Fruit fly (Drosophila melanogaster) whole organism, embryonic: Measurements from ENCODE around the gene Ddc.
A peak's percentile ranks its signal among the peaks of the same experiment; 100 is the strongest.

ENCODE experiments used
- Atf-2 ChIP-seq: fragments of 200-800 bp; sonication (Bioruptor generic); optimal IDR thresholded peaks from 2 replicates; lab custom pipeline; 2016; ENCODE audit warnings: missing biosample characterization, missing genetic modification characterization
- Awh ChIP-seq: fragments of 200-800 bp; sonication (Bioruptor generic); IDR thresholded peaks from 2 replicates; pipeline ENCODE4, ENCODE4 v1.3.6; 2022; ENCODE audit warnings: missing biosample characterization, missing genetic modification characterization
- CG12769 ChIP-seq: fragments of 200-800 bp; sonication (Bioruptor generic); optimal IDR thresholded peaks from 2 replicates; lab custom pipeline; 2019; ENCODE audit warnings: missing biosample characterization, mild to moderate bottlenecking, missing genetic modification characterization, moderate library complexity
- CG15479 ChIP-seq: fragments of 200-800 bp; sonication (Bioruptor generic); optimal IDR thresholded peaks from 3 replicates; lab custom pipeline; 2019; ENCODE audit warnings: missing biosample characterization, mild to moderate bottlenecking, missing genetic modification characterization, moderate library complexity
- CG15696 ChIP-seq: fragments of 200-800 bp; sonication (Bioruptor generic); optimal IDR thresholded peaks from 2 replicates; lab custom pipeline; 2019; ENCODE audit warnings: missing biosample characterization, mild to moderate bottlenecking, missing genetic modification characterization, moderate library complexity
- CG2129 ChIP-seq: fragments of 200-800 bp; sonication (Bioruptor generic); IDR thresholded peaks from 2 replicates; pipeline ENCODE4 v1.3.6; 2022; ENCODE audit warnings: missing biosample characterization, missing genetic modification characterization; ENCODE audit not compliant: partially characterized antibody
- CG9437 ChIP-seq: fragments of 200-800 bp; sonication (Bioruptor generic); optimal IDR thresholded peaks from 2 replicates; lab custom pipeline; 2018; ENCODE audit warnings: missing biosample characterization, mild to moderate bottlenecking, missing genetic modification characterization
- Deaf1 ChIP-seq: fragments of 200-800 bp; optimal IDR thresholded peaks from 3 replicates; lab custom pipeline; 2019; ENCODE audit warnings: missing biosample characterization, mild to moderate bottlenecking, missing genetic modification characterization, moderate library complexity
- Ets65A ChIP-seq: fragments of 200-800 bp; sonication (Bioruptor generic); peaks from one replicate; lab custom pipeline; 2016; ENCODE audit warnings: missing biosample characterization, missing genetic modification characterization
- Hey ChIP-seq: fragments of 200-800 bp; sonication (Bioruptor generic); optimal IDR thresholded peaks from 3 replicates; lab custom pipeline; 2018; ENCODE audit warnings: missing biosample characterization, mild to moderate bottlenecking, missing genetic modification characterization
- HmgD ChIP-seq: fragments of 200-800 bp; sonication (Bioruptor generic); optimal IDR thresholded peaks from 3 replicates; lab custom pipeline; 2016; ENCODE audit warnings: missing biosample characterization, missing genetic modification characterization
- Hr39 ChIP-seq: fragments of >200 bp; optimal IDR thresholded peaks from 2 replicates; lab custom pipeline; 2017
- Hsf ChIP-seq: fragments of 200-800 bp; sonication (Bioruptor generic); optimal IDR thresholded peaks from 3 replicates; lab custom pipeline; 2016; ENCODE audit warnings: missing biosample characterization, missing genetic modification characterization
- Kr ChIP-seq: fragments of 200-800 bp; sonication (Bioruptor generic); optimal IDR thresholded peaks from 2 replicates; lab custom pipeline; 2017; ENCODE audit warnings: missing biosample characterization, mild to moderate bottlenecking, missing genetic modification characterization
- Med ChIP-seq: fragments of 200-800 bp; sonication (Bioruptor generic); peaks from one replicate; lab custom pipeline; 2016; ENCODE audit warnings: missing biosample characterization, missing genetic modification characterization, mild to moderate bottlenecking, inconsistent platforms, moderate library complexity
- Meics ChIP-seq: fragments of 200-800 bp; sonication (Bioruptor generic); optimal IDR thresholded peaks from 2 replicates; lab custom pipeline; 2017; ENCODE audit warnings: missing biosample characterization, mild to moderate bottlenecking, missing genetic modification characterization
- Myb ChIP-seq: fragments of 200-800 bp; sonication (Bioruptor generic); optimal IDR thresholded peaks from 2 replicates; lab custom pipeline; 2016; ENCODE audit warnings: missing biosample characterization, missing genetic modification characterization
- Nf-YB ChIP-seq: fragments of 200-800 bp; sonication (Bioruptor generic); optimal IDR thresholded peaks from 3 replicates; lab custom pipeline; 2019; ENCODE audit warnings: missing biosample characterization, mild to moderate bottlenecking, missing genetic modification characterization, moderate library complexity
- Ravus ChIP-seq: fragments of 200-800 bp; sonication (Bioruptor generic); IDR thresholded peaks from 2 replicates; pipeline ENCODE4 v1.3.6; 2022; ENCODE audit warnings: missing biosample characterization, missing genetic modification characterization
- ab ChIP-seq: fragments of 200-800 bp; sonication (Bioruptor generic); optimal IDR thresholded peaks from 2 replicates; lab custom pipeline; 2016; ENCODE audit warnings: missing biosample characterization, missing genetic modification characterization
- ash1 ChIP-seq: fragments of 200-800 bp; sonication (Bioruptor generic); optimal IDR thresholded peaks from 2 replicates; lab custom pipeline; 2018; ENCODE audit warnings: missing biosample characterization, mild to moderate bottlenecking, missing genetic modification characterization
- cg ChIP-seq: fragments of 200-800 bp; sonication (Bioruptor generic); optimal IDR thresholded peaks from 3 replicates; lab custom pipeline; 2019; ENCODE audit warnings: missing biosample characterization, mild to moderate bottlenecking, missing genetic modification characterization, moderate library complexity
- chinmo ChIP-seq: fragments of 200-800 bp; sonication (Bioruptor generic); IDR thresholded peaks from 4 replicates; pipeline ENCODE4 v1.3.6; 2022; ENCODE audit warnings: missing biosample characterization, missing genetic modification characterization; ENCODE audit not compliant: partially characterized antibody
- crol ChIP-seq: fragments of 200-800 bp; sonication (Bioruptor generic); IDR thresholded peaks from 2 replicates; pipeline ENCODE4 v1.3.6; 2022; ENCODE audit warnings: missing biosample characterization, missing genetic modification characterization
- cwo ChIP-seq: fragments of 200-800 bp; sonication (Bioruptor generic); optimal IDR thresholded peaks from 3 replicates; lab custom pipeline; 2017; ENCODE audit warnings: missing biosample characterization, missing genetic modification characterization, mild to moderate bottlenecking, moderate library complexity, missing genetic modification reagents
- dm ChIP-seq: fragments of 200-800 bp; sonication (Bioruptor generic); optimal IDR thresholded peaks from 3 replicates; lab custom pipeline; 2016; ENCODE audit warnings: missing biosample characterization, missing genetic modification characterization
- dmrt99B ChIP-seq: fragments of 200-800 bp; sonication (Bioruptor generic); optimal IDR thresholded peaks from 2 replicates; lab custom pipeline; 2018; ENCODE audit warnings: missing biosample characterization, mild to moderate bottlenecking, missing genetic modification characterization, moderate library complexity
- exex ChIP-seq: fragments of 200-800 bp; sonication (Bioruptor generic); optimal IDR thresholded peaks from 4 replicates; lab custom pipeline; 2018; ENCODE audit warnings: missing biosample characterization, mild to moderate bottlenecking, missing genetic modification characterization, moderate library complexity
- fd102C ChIP-seq: fragments of 200-800 bp; sonication (Bioruptor generic); optimal IDR thresholded peaks from 2 replicates; lab custom pipeline; 2018; ENCODE audit warnings: missing biosample characterization, mild to moderate bottlenecking, missing genetic modification characterization, moderate library complexity
- grn ChIP-seq: fragments of 200-800 bp; sonication (Bioruptor generic); optimal IDR thresholded peaks from 3 replicates; lab custom pipeline; 2017; ENCODE audit warnings: missing biosample characterization, missing genetic modification characterization
- kni ChIP-seq: fragments of 200-800 bp; sonication (Bioruptor generic); optimal IDR thresholded peaks from 3 replicates; lab custom pipeline; 2017; ENCODE audit warnings: mild to moderate bottlenecking, missing biosample characterization, missing genetic modification reagents, missing genetic modification characterization
- mirr ChIP-seq: fragments of 200-800 bp; sonication (Bioruptor generic); optimal IDR thresholded peaks from 3 replicates; lab custom pipeline; 2018; ENCODE audit warnings: missing biosample characterization, mild to moderate bottlenecking, missing genetic modification characterization
- nau ChIP-seq: fragments of 200-800 bp; sonication (Bioruptor generic); optimal IDR thresholded peaks from 3 replicates; lab custom pipeline; 2017; ENCODE audit warnings: missing biosample characterization, mild to moderate bottlenecking, missing genetic modification characterization, missing genetic modification reagents
- nerfin-1 ChIP-seq: fragments of 200-800 bp; sonication (Bioruptor generic); optimal IDR thresholded peaks from 3 replicates; lab custom pipeline; 2019; ENCODE audit warnings: missing biosample characterization, mild to moderate bottlenecking, missing genetic modification characterization, moderate library complexity
- pros ChIP-seq: fragments of 200-800 bp; sonication (Bioruptor generic); optimal IDR thresholded peaks from 3 replicates; lab custom pipeline; 2019; ENCODE audit warnings: missing biosample characterization, mild to moderate bottlenecking, missing genetic modification characterization, moderate library complexity
- so ChIP-seq: fragments of 200-800 bp; sonication (Bioruptor generic); IDR thresholded peaks from 3 replicates; pipeline ENCODE4 v1.3.6; 2022; ENCODE audit warnings: missing biosample characterization, missing genetic modification characterization
- sug ChIP-seq: fragments of 200-800 bp; optimal IDR thresholded peaks from 2 replicates; lab custom pipeline; 2019; ENCODE audit warnings: missing biosample characterization, mild to moderate bottlenecking, missing genetic modification characterization, moderate library complexity
- tll ChIP-seq, 2 experiments: fragments of 200-800 bp in 1 of 2; fragments of >200 bp in 1 of 2; sonication (Bioruptor generic) in 1 of 2; optimal IDR thresholded peaks; 2 replicates each; lab custom pipeline; 2017 to 2019; ENCODE audit warnings: missing biosample characterization in 2 of 2, missing genetic modification characterization in 2 of 2, mild to moderate bottlenecking in 1 of 2, moderate library complexity in 1 of 2
- twi ChIP-seq: fragments of 200-800 bp; optimal IDR thresholded peaks from 2 replicates; lab custom pipeline; 2019; ENCODE audit warnings: missing biosample characterization, mild to moderate bottlenecking, missing genetic modification characterization, moderate library complexity

Gene Ddc

DNA sequence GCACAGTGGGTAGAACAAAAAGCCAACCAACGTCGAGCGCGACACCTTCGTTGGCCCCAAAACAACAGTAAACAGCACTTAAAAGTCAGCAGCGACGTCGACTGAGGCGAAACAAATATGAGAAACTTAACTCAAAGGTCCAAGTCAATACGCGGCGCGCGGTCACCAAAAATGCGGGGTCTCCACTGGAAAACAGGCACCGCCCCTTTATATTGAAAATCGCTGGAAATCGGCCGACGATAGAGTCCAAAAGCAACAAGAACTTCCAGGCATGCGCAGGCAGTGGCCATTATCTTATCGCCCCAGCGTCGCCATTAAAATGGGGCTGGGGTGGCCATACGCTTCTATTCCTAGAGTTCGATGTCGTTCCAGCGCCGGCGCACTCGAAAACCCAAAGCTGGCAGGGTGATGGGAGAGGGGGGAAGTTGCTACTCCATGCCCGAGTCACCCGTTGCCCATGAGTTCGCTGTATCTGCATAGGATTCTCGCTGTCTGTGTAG, 11.7 kb downstream of the Ddc start, which contains the start of gene Lim3 (continued):
- TF ChIP-seq ab (GFP tag; lab: Kevin White, UChicago) = no peak

DNA sequence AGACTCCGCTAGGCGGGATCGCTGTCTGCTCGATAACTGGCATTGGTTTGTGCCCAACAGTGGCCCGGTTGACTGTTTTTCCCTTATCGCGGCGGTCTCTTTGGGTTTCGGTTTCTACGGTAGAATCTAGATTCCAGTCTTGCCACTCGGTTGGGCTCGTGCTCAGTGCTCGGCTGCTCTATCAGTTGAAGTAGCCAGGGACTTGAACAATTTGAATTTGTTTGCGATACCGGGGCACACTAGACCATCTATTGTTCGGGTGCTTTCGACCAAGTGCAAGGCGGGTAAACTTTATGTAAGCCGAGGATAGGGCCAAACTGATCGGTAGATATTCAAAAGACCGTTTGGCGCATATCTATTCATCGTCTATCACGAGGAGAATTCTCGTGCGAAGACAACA, 13.9 kb downstream of the Ddc start:
- peak; percentile 43 for TF ChIP-seq cwo (GFP tag; lab: Kevin White, UChicago)
- TF ChIP-seq Deaf1 (tag; lab: Kevin White, UChicago) = peak; percentile 84
- peak; percentile 69 for TF ChIP-seq exex
- TF ChIP-seq Hey (tag; lab: Kevin White, UChicago) = peak; percentile 46
- TF ChIP-seq Myb = no peak
- TF ChIP-seq grn = peak; percentile 76
- peak; percentile 32 for TF ChIP-seq sug (tag; lab: Kevin White, UChicago)
- TF ChIP-seq CG2129 = no peak
- TF ChIP-seq so (GFP tag; lab: Robert Waterston, UW) = 0 out of 3 replicates have a peak, but pooled peaks have one; percentile 10
- peak; percentile 78 for TF ChIP-seq mirr (GFP tag; lab: Kevin White, UChicago)
- no peak for TF ChIP-seq ash1 (GFP tag; lab: Kevin White, UChicago)
- no peak for TF ChIP-seq Meics (GFP tag; lab: Kevin White, UChicago)

DNA sequence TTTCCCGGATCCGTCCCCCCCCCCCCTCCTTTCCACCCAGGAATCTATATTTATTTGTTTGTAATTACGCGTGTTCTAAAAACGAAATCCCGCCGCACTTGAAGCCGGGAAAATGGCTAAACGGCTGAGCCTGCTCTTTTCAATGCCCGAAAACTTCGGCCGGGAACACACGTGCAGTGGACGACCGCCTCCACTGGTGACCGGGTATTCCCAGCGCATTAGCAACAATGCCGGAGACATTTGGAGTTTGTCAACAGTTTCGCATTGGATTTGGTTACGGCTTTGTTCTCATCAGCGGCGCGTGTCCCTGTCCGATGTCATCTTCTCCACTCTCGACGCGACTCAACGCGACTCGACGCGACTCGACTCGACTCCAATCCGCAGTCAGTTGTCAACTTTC, 15.7 kb downstream of the Ddc start:
- TF ChIP-seq Ets65A (GFP tag; lab: Kevin White, UChicago) = peak; percentile 24
- peak; percentile 1 for TF ChIP-seq Hr39 (lab: Kevin White, UChicago)
- no peak for TF ChIP-seq Hsf (GFP tag; lab: Kevin White, UChicago)
- TF ChIP-seq Hey (tag; lab: Kevin White, UChicago) = peak; percentile 92

DNA sequence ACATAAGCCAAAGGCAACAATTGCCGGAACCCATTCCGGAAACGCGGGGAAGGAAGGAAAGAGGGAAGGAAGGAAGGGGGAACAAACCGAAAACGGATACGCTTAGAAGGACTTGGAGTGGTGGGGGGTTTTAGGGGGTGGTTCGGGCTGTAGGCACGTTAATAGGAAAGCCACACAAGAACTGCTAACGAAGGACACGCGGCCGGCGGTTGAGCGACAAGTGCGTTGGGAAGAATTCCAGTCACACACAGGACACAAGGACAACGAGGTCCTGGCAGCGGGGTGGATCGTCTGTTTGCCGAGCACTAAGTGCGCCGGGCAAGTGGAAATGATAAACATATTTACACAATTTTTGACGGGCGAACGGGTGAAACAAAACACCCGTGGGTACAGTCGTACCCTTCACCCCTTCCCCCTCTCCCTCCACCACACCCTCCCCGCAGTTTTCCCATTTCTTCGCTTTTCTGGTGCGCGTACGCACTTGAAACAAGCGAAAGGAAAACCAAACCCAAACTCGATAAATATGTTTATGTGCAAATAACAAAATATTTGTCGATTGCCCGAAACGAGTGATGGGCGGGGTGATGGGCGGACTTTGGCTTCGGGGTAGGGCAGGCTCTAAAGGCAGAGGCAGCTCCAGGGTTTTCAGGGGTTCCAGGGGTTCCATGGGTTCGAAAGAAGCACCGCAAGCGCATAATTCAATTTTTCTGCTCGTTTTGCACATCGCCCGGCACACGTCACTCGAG, 16.8 kb downstream of the Ddc start:
- TF ChIP-seq CG9437 (GFP tag; lab: Kevin White, UChicago) (no peak), twi (peak; percentile 6), fd102C (GFP tag; lab: Kevin White, UChicago) (peak; percentile 4), kni (GFP tag; lab: Kevin White, UChicago) (peak; percentile 40), cg (GFP tag; lab: Kevin White, UChicago) (no peak), crol (peak; percentile 84), chinmo (GFP tag; lab: Robert Waterston, UW) (no peak), HmgD (GFP tag; lab: Kevin White, UChicago) (no peak), Nf-YB (peak; percentile 4), CG15696 (tag; lab: Kevin White, UChicago) (peak; percentile 2), Ravus (GFP tag; lab: Robert Waterston, UW) (no peak), CG15479 (GFP tag; lab: Kevin White, UChicago) (peak; percentile 19), nerfin-1 (peak; percentile 45), nau (no peak), dmrt99B (tag; lab: Kevin White, UChicago) (no peak), Atf-2 (no peak), Kr (GFP tag; lab: Kevin White, UChicago) (peak; percentile 78), Hey (tag; lab: Kevin White, UChicago) (peak; percentile 94), tll (GFP tag; optimal IDR thresholded peaks at IDR 0.05; lab: Kevin White, UChicago) (peak in 1 of 2 experiments; percentile 76), pros (peak; percentile 79), Med (GFP tag; lab: Kevin White, UChicago) (peak; percentile 34), Awh (GFP tag; lab: Robert Waterston, UW) (0 out of 2 replicates have a peak, but pooled peaks have one; percentile 48), CG12769 (tag; lab: Kevin White, UChicago) (no peak), dm (no peak)
